Worm (Caenorhabditis elegans): ENCODE data around the gene ZC395.11.

DNA sequence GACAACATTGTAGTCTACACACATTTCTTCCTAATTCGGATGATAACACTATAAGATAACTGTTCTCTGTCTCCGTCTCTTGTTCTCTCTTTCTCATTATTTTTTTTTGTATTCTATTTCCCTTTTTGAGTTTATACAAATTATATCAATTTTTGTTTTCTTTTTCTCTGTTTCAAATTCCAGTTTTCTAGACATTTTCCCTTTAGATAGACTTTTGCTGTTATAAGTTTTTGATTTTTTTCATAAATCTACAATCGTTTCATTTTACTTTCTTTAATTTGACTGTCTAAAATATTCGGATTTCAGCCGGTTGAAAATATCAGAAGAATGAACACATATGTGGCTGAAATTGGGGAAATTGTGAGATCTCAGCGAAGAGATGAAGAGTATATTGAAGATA is 50.0 kb downstream of the ZC395.11 start, which contains the start of gene prx-10:
- TF ChIP-seq F26F4.8 (GFP tag; conservative IDR thresholded peaks at IDR 0.05) = no peak
- no peak for TF ChIP-seq mep-1 (tag; optimal IDR thresholded peaks at IDR 0.05)
- TF ChIP-seq ama-1 (optimal IDR thresholded peaks at IDR 0.05) = no peak
- TF ChIP-seq pha-4 (GFP tag; IDR thresholded peaks at IDR 0.05) = no peak
- TF ChIP-seq pha-4 (tag; optimal IDR thresholded peaks at IDR 0.05) = no peak
- TF ChIP-seq nhr-11 (tag; optimal IDR thresholded peaks at IDR 0.05) = no peak
- TF ChIP-seq mdl-1 (tag; optimal IDR thresholded peaks at IDR 0.05) = no peak

Data from whole organism, L4 larva.